Worm (Caenorhabditis elegans): Measurements from ENCODE around the gene F46C8.1.

DNA sequence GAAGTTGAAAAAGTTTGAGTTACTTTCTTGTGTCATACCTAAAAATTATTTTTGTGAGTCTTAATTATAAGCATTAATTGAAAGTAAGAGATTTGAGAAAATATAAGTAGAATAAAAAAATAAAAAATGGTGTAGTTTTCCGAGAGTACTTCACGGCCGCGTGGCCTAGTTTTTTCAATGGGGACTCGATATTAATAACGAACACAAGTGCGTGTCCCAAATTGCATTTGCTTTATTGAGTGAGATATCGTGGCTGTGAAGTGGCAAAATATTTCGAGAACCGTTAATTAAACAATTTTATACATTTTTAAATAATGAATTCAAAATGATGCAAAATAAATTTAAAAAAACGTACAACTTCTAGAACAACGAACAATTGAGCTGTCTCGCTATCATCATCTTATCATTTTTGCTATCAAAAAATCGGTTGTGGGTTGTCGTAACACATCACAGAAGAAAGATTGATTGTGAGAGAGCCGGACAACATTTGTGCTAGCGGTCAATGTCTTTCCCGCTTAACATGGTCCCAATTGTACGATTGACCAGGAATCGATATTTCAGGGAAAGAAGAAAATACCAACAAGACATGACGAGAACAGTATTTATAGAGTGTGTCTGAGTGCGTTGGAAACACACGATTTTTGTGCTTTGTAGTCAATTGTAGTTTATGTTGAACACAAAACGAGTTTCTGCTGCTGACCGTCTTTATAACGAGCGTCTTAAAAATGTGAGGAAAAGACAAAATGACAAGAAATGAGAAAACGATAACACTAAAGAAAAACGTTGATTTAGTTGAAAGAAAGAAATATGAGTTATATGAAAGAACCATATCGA, 21.6 kb downstream of the F46C8.1 start, which contains the start of gene apy-1:
- TF ChIP-seq jun-1 (tag; optimal IDR thresholded peaks at IDR 0.05): no peak
- TF ChIP-seq ama-1 (optimal IDR thresholded peaks at IDR 0.05): no peak
- no peak for TF ChIP-seq R02D3.7 (tag; optimal IDR thresholded peaks at IDR 0.05)
- TF ChIP-seq fkh-10 (GFP tag; optimal IDR thresholded peaks at IDR 0.05): no peak
- TF ChIP-seq nhr-12 (tag; optimal IDR thresholded peaks at IDR 0.05): no peak
- TF ChIP-seq ceh-28 (tag; optimal IDR thresholded peaks at IDR 0.05): peak; percentile 57
- TF ChIP-seq elt-3 (tag; optimal IDR thresholded peaks at IDR 0.05): no peak
